Worm (Caenorhabditis elegans) whole organism, L1 larva: Measurements from ENCODE around the gene Y44F5A.1.

Experiments
- F16B12.6 ChIP-seq: fragments of 150-350 bp; optimal IDR thresholded peaks from 2 replicates; lab custom pipeline; 2014; ENCODE audit warnings: missing biosample characterization, missing genetic modification characterization
- alr-1 ChIP-seq: fragments of 200-800 bp; sonication (Bioruptor generic); optimal IDR thresholded peaks from 2 replicates; lab custom pipeline; 2018; ENCODE audit warnings: borderline replicate concordance, mild to moderate bottlenecking, missing genetic modification characterization, missing compliant biosample characterization
- ama-1 ChIP-seq: fragments of 150-350 bp; optimal IDR thresholded peaks from 2 replicates; lab custom pipeline; 2014
- blmp-1 ChIP-seq: fragments of 150-350 bp; optimal IDR thresholded peaks from 2 replicates; lab custom pipeline; 2014; ENCODE audit warnings: missing biosample characterization, missing genetic modification characterization
- ceh-63 ChIP-seq: fragments of 200-800 bp; sonication (Bioruptor generic); optimal IDR thresholded peaks from 2 replicates; lab custom pipeline; 2018; ENCODE audit warnings: mild to moderate bottlenecking, missing genetic modification characterization, missing compliant biosample characterization
- ceh-8 ChIP-seq: fragments of 200-800 bp; sonication (Bioruptor generic); optimal IDR thresholded peaks from 2 replicates; lab custom pipeline; 2018; ENCODE audit warnings: mild to moderate bottlenecking, missing genetic modification characterization, moderate library complexity, missing compliant biosample characterization
- ceh-82 ChIP-seq, 3 experiments: fragments of 150-350 bp in 1 of 3; sonication (generic microtip) in 2 of 3; optimal IDR thresholded peaks; 2 replicates each; lab custom pipeline; 2014 to 2017; ENCODE audit warnings: missing biosample characterization in 3 of 3, missing genetic modification characterization in 3 of 3
- ceh-88 ChIP-seq: fragments of 200-800 bp; sonication (Bioruptor generic); IDR thresholded peaks from 2 replicates; pipeline ENCODE4 v1.3.6; 2022; ENCODE audit warnings: missing genetic modification characterization, missing compliant biosample characterization
- dpl-1 ChIP-seq, 3 experiments: fragments of 150-350 bp in 2 of 3; sonication (generic microtip) in 1 of 3; optimal IDR thresholded peaks; 2 replicates each; lab custom pipeline; 2014 to 2017; ENCODE audit warnings: missing biosample characterization in 3 of 3, missing genetic modification characterization in 3 of 3, missing genetic modification reagents in 3 of 3
- dsc-1 ChIP-seq: sonication (generic microtip); optimal IDR thresholded peaks from 2 replicates; lab custom pipeline; 2016; ENCODE audit warnings: mild to moderate bottlenecking, missing genetic modification characterization, missing compliant biosample characterization
- efl-1 ChIP-seq, 4 experiments: fragments of 150-350 bp; optimal IDR thresholded peaks in 3 of 4; peaks in 1 of 4; 1 replicate in 1 of 4; 2 replicates in 3 of 4; lab custom pipeline; 2014; ENCODE audit warnings: missing biosample characterization in 2 of 4, missing genetic modification characterization in 2 of 4, missing genetic modification reagents in 2 of 4
- efl-3 ChIP-seq: fragments of 200-800 bp; sonication (Bioruptor generic); optimal IDR thresholded peaks from 2 replicates; lab custom pipeline; 2018; ENCODE audit warnings: mild to moderate bottlenecking, missing genetic modification characterization, missing compliant biosample characterization
- elt-2 ChIP-seq: sonication (generic microtip); optimal IDR thresholded peaks from 2 replicates; lab custom pipeline; 2016; ENCODE audit warnings: missing genetic modification characterization, mild to moderate bottlenecking, inconsistent platforms, missing compliant biosample characterization, missing genetic modification reagents
- ets-5 ChIP-seq: fragments of 200-800 bp; sonication (Bioruptor generic); IDR thresholded peaks from 2 replicates; pipeline ENCODE4 v1.3.6; 2022; ENCODE audit warnings: missing genetic modification characterization, missing compliant biosample characterization
- fkh-10 ChIP-seq: sonication (generic microtip); optimal IDR thresholded peaks from 2 replicates; lab custom pipeline; 2017; ENCODE audit warnings: missing biosample characterization, missing genetic modification reagents, missing genetic modification characterization
- hpl-2 ChIP-seq: fragments of 150-350 bp; optimal IDR thresholded peaks from 2 replicates; lab custom pipeline; 2014; ENCODE audit warnings: missing biosample characterization, missing genetic modification reagents, missing genetic modification characterization
- isw-1 ChIP-seq: fragments of 200-800 bp; sonication (Bioruptor generic); IDR thresholded peaks from 2 replicates; pipeline ENCODE4 v1.3.6; 2022; ENCODE audit warnings: missing genetic modification characterization, missing compliant biosample characterization
- jun-1 ChIP-seq: fragments of 150-350 bp; optimal IDR thresholded peaks from 2 replicates; lab custom pipeline; 2014; ENCODE audit warnings: missing biosample characterization, missing genetic modification reagents, missing genetic modification characterization
- lin-14 ChIP-seq: fragments of 200-800 bp; sonication (Bioruptor generic); optimal IDR thresholded peaks from 2 replicates; lab custom pipeline; 2018; ENCODE audit warnings: mild to moderate bottlenecking, missing genetic modification characterization, moderate library complexity, missing compliant biosample characterization
- lin-39 ChIP-seq: fragments of 150-350 bp; optimal IDR thresholded peaks from 2 replicates; lab custom pipeline; 2014; ENCODE audit warnings: missing biosample characterization, missing genetic modification reagents, missing genetic modification characterization
- mdl-1 ChIP-seq, 2 experiments: fragments of 150-350 bp; optimal IDR thresholded peaks; 2 replicates each; lab custom pipeline; 2014 to 2017; ENCODE audit warnings: missing biosample characterization in 2 of 2, missing genetic modification characterization in 2 of 2, inconsistent platforms in 1 of 2
- mef-2 ChIP-seq: fragments of 150-350 bp; optimal IDR thresholded peaks from 2 replicates; lab custom pipeline; 2014; ENCODE audit warnings: missing biosample characterization, missing genetic modification characterization
- mep-1 ChIP-seq: fragments of 150-350 bp; optimal IDR thresholded peaks from 2 replicates; lab custom pipeline; 2014; ENCODE audit warnings: missing biosample characterization, missing genetic modification characterization
- nhr-11 ChIP-seq: fragments of 150-350 bp; optimal IDR thresholded peaks from 2 replicates; lab custom pipeline; 2014; ENCODE audit warnings: missing biosample characterization, missing genetic modification characterization
- nhr-19 ChIP-seq: fragments of 200-800 bp; sonication (Bioruptor generic); conservative IDR thresholded peaks from 2 replicates; pipeline ENCODE4 v1.3.6; 2022; ENCODE audit warnings: missing genetic modification characterization, missing compliant biosample characterization
- nhr-20 ChIP-seq: sonication (generic microtip); optimal IDR thresholded peaks from 2 replicates; lab custom pipeline; 2016; ENCODE audit warnings: mild to moderate bottlenecking, missing genetic modification characterization, missing compliant biosample characterization
- nhr-237 ChIP-seq: fragments of 150-350 bp; optimal IDR thresholded peaks from 2 replicates; lab custom pipeline; 2014; ENCODE audit warnings: missing biosample characterization, missing genetic modification characterization
- nhr-28 ChIP-seq: fragments of 150-350 bp; optimal IDR thresholded peaks from 2 replicates; lab custom pipeline; 2014; ENCODE audit warnings: missing biosample characterization, missing genetic modification characterization
- nhr-47 ChIP-seq: sonication (generic microtip); optimal IDR thresholded peaks from 2 replicates; lab custom pipeline; 2016; ENCODE audit warnings: mild to moderate bottlenecking, missing genetic modification characterization, moderate library complexity, missing compliant biosample characterization
- nhr-71 ChIP-seq: sonication (generic microtip); optimal IDR thresholded peaks from 2 replicates; lab custom pipeline; 2016; ENCODE audit warnings: mild to moderate bottlenecking, missing genetic modification characterization, moderate library complexity, missing compliant biosample characterization
- nhr-76 ChIP-seq: sonication (generic microtip); optimal IDR thresholded peaks from 2 replicates; lab custom pipeline; 2017; ENCODE audit warnings: missing biosample characterization, missing genetic modification characterization
- nhr-77 ChIP-seq: fragments of 150-350 bp; optimal IDR thresholded peaks from 2 replicates; lab custom pipeline; 2014; ENCODE audit warnings: missing biosample characterization, missing genetic modification characterization
- nhr-84 ChIP-seq: sonication (generic microtip); optimal IDR thresholded peaks from 2 replicates; lab custom pipeline; 2017; ENCODE audit warnings: missing biosample characterization, missing genetic modification characterization
- nhr-90 ChIP-seq: sonication (generic microtip); optimal IDR thresholded peaks from 2 replicates; lab custom pipeline; 2016; ENCODE audit warnings: mild to moderate bottlenecking, missing genetic modification characterization, missing compliant biosample characterization; ENCODE audit not compliant: poor library complexity
- pag-3 ChIP-seq: sonication (generic microtip); optimal IDR thresholded peaks from 2 replicates; lab custom pipeline; 2017; ENCODE audit warnings: missing genetic modification characterization, mild to moderate bottlenecking, missing compliant biosample characterization, antibody characterized with exemption, borderline replicate concordance; ENCODE audit not compliant: insufficient read depth
- pqm-1 ChIP-seq: sonication (generic microtip); optimal IDR thresholded peaks from 3 replicates; lab custom pipeline; 2017; ENCODE audit warnings: missing biosample characterization, missing genetic modification characterization
- skn-1 ChIP-seq: fragments of 150-350 bp; optimal IDR thresholded peaks from 2 replicates; lab custom pipeline; 2014; ENCODE audit warnings: missing biosample characterization, missing genetic modification characterization
- snu-23 ChIP-seq: sonication (generic microtip); optimal IDR thresholded peaks from 2 replicates; lab custom pipeline; 2016; ENCODE audit warnings: missing genetic modification characterization, missing compliant biosample characterization
- sptf-1 ChIP-seq: fragments of 150-350 bp; optimal IDR thresholded peaks from 2 replicates; lab custom pipeline; 2014; ENCODE audit warnings: missing biosample characterization, missing genetic modification characterization
- sup-37 ChIP-seq: fragments of 200-800 bp; sonication (Bioruptor generic); optimal IDR thresholded peaks from 2 replicates; lab custom pipeline; 2018; ENCODE audit warnings: mild to moderate bottlenecking, missing genetic modification characterization, missing compliant biosample characterization
- swsn-7 ChIP-seq: sonication (generic microtip); optimal IDR thresholded peaks from 2 replicates; lab custom pipeline; 2016; ENCODE audit warnings: missing genetic modification characterization, missing compliant biosample characterization
- unc-130 ChIP-seq: fragments of 150-350 bp; optimal IDR thresholded peaks from 2 replicates; lab custom pipeline; 2017; ENCODE audit warnings: missing biosample characterization, missing genetic modification characterization, inconsistent platforms
- zag-1 ChIP-seq: fragments of 150-350 bp; optimal IDR thresholded peaks from 2 replicates; lab custom pipeline; 2014; ENCODE audit warnings: missing biosample characterization, missing genetic modification characterization
- zip-4 ChIP-seq: fragments of 200-800 bp; sonication (Bioruptor generic); optimal IDR thresholded peaks from 2 replicates; lab custom pipeline; 2018; ENCODE audit warnings: mild to moderate bottlenecking, missing genetic modification characterization, moderate library complexity, missing compliant biosample characterization

The Y44F5A.1 gene

DNA sequence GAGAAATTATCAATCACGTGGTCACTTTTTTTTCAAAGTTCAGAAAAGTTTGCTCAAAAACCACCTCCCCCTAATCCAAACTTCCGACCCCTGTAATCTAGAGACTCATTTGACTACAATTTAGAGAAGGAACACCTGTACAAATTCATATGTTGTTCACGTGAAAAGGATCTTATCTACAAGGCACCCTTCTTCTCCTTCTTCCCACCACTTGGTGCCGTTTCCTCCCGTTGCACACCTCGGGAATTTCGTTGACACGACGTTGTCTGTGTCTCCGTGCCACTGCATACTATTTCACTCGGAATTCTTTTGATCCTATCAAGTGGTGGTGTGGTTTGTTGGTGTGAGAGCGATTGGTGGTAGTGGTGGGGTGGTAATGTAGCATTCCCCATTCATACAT, 27.1 kb upstream of the Y44F5A.1 start:
- TF ChIP-seq lin-14 (GFP tag; lab: Kevin White, UChicago) (peak; percentile 12), nhr-11 (tag; lab: Kevin White, UChicago) (no peak), efl-1 (optimal IDR thresholded peaks at IDR 0.05; lab: Kevin White, UChicago) (no peak), efl-1 (GFP tag; optimal IDR thresholded peaks at IDR 0.05 in 1 of 2; lab: Kevin White, UChicago) (peak in 1 of 2 experiments; percentile 49), nhr-77 (tag; lab: Kevin White, UChicago) (no peak), nhr-20 (tag; lab: Kevin White, UChicago) (no peak), efl-3 (GFP tag; lab: Kevin White, UChicago) (no peak), sup-37 (GFP tag; lab: Kevin White, UChicago) (no peak), nhr-76 (no peak)
- TF ChIP-seq, all 84 proteins: peak for 2

DNA sequence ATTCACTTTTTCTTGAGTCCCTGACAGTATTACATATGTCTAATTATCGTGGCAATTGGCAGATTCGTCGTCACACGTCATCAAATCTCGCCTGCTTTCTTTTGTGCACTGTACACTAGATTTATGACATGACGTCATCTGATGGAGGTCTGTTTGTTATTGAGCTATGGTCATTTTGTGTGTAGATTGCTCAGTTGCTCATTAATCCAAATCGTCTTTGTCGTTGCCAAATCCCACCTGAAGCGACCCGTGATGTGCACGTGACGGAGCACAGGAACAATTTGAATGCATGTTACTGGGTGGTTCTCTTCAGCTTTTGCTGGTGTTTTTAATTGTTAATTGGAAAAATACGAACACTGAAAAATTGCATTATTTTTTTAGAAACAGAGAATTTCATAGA, 25.4 kb upstream of the Y44F5A.1 start:
- TF ChIP-seq alr-1 (tag; lab: Kevin White, UChicago) (no peak), snu-23 (GFP tag; lab: Kevin White, UChicago) (no peak), mef-2 (tag; lab: Kevin White, UChicago) (no peak), ceh-82 (tag; optimal IDR thresholded peaks at IDR 0.05; lab: Kevin White, UChicago) (no peak), jun-1 (tag; lab: Kevin White, UChicago) (no peak), zag-1 (tag; lab: Kevin White, UChicago) (no peak), ceh-8 (no peak), nhr-19 (GFP tag; lab: Robert Waterston, UW) (no peak), swsn-7 (tag; lab: Kevin White, UChicago) (no peak), ceh-63 (GFP tag; lab: Kevin White, UChicago) (no peak)

DNA sequence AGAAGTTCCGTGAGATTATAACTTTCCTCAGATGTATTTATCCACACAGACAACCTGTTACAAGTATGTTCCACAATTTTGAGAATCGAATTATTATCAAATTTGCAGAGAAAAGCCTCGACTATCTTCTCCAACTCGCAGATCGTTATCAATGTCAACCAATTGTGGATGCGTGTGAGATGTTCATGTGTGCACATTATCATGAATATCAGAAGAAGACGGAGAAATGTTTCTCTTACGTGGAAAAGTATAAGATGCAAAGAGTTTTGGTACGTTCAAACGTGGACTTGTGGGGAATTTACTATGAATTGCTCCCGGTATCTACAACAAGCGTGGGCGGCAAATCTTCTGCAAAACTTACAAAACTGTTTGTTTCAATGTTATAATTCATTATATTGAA, 23.6 kb upstream of the Y44F5A.1 start:
- TF ChIP-seq ama-1 (no peak), elt-2 (tag; lab: Kevin White, UChicago) (no peak), nhr-28 (tag; lab: Kevin White, UChicago) (no peak), nhr-90 (tag; lab: Kevin White, UChicago) (no peak), isw-1 (GFP tag; lab: Robert Waterston, UW) (no peak), pqm-1 (no peak), dsc-1 (tag; lab: Kevin White, UChicago) (no peak), fkh-10 (GFP tag; lab: Kevin White, UChicago) (no peak), efl-1 (optimal IDR thresholded peaks at IDR 0.05; lab: Kevin White, UChicago) (no peak), efl-1 (GFP tag; optimal IDR thresholded peaks at IDR 0.05 in 1 of 2; lab: Kevin White, UChicago) (no peak), F16B12.6 (tag; lab: Kevin White, UChicago) (no peak), sptf-1 (tag; lab: Kevin White, UChicago) (no peak), mep-1 (tag; lab: Kevin White, UChicago) (no peak), unc-130 (tag; lab: Kevin White, UChicago) (no peak), lin-39 (no peak), nhr-71 (no peak), ets-5 (GFP tag; lab: Robert Waterston, UW) (no peak), skn-1 (tag; lab: Kevin White, UChicago) (no peak)
- TF ChIP-seq, all 84 proteins: peak for 0

DNA sequence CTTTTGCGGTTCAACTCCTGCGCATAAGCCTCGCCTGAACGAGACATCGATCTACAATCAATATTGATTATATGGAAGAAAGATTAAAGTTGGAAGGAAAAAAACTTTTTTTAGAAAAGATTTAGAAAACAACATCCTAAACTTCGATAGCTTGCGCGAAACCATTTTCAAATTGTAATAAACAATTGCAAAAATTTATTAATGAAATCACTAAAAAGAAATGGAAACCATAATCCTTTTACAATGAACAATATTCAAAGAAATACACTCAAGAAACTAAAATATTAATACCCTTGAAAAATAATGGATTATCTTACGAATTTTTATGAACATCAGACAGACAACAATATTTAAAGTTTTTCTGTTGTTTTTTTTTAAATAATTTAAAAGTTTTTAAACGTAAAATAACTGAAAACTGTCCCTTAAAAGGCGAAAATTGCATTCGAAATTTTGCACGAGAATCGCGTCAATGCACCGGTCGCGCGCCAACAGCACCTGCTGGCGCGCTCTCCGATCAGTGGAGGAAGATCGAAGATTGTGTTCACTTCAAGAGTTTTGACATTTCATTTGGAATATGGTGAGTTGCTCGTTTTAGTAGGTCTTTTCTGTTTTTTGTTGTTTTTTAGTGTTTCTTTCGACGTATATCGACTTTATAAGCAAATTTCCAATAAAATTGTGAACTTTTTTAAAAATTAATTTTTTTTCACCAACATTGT, 21.9 kb upstream of the Y44F5A.1 start, which contains the start of the genes sftb-1 and R10E4.1:
sftb-1 (minus strand) TSS at position 51 of the 716 bp plus-strand sequence.
R10E4.1 (plus strand) TSS at position 524 of the 716 bp plus-strand sequence.
- no peak for TF ChIP-seq zip-4 (GFP tag; lab: Kevin White, UChicago)
- peak; percentile 86 for TF ChIP-seq nhr-47 (tag; lab: Kevin White, UChicago)
- no peak for TF ChIP-seq nhr-76
- TF ChIP-seq alr-1 (tag; lab: Kevin White, UChicago): no peak
- TF ChIP-seq nhr-84 (tag; lab: Kevin White, UChicago): no peak
- TF ChIP-seq mdl-1 (tag; optimal IDR thresholded peaks at IDR 0.05; lab: Kevin White, UChicago): peak in 1 of 2 experiments; percentile 64
- TF ChIP-seq nhr-90 (tag; lab: Kevin White, UChicago): peak; percentile 77
- no peak for TF ChIP-seq nhr-237 (tag; lab: Kevin White, UChicago)
- peak; percentile 69 to 80 for TF ChIP-seq efl-1 (optimal IDR thresholded peaks at IDR 0.05; lab: Kevin White, UChicago)
- peak; percentile 75 to 97 for TF ChIP-seq efl-1 (GFP tag; optimal IDR thresholded peaks at IDR 0.05 in 1 of 2; lab: Kevin White, UChicago)
- TF ChIP-seq dpl-1 (GFP tag; optimal IDR thresholded peaks at IDR 0.05; lab: Kevin White, UChicago): peak; percentile 66 to 83 (median 81)
- TF ChIP-seq nhr-19 (GFP tag; lab: Robert Waterston, UW): peak; percentile 81
- TF ChIP-seq blmp-1 (tag; lab: Kevin White, UChicago): peak; percentile 6
- TF ChIP-seq elt-2 (tag; lab: Kevin White, UChicago): peak; percentile 13
- peak; percentile 22 for TF ChIP-seq hpl-2 (GFP tag; lab: Kevin White, UChicago)
- TF ChIP-seq lin-14 (GFP tag; lab: Kevin White, UChicago): peak; percentile 78
- 0 out of 2 replicates have a peak, but pooled peaks have one; percentile 15 for TF ChIP-seq ceh-88
- TF ChIP-seq jun-1 (tag; lab: Kevin White, UChicago): peak; percentile 40
- TF ChIP-seq pqm-1: no peak
- TF ChIP-seq pag-3: no peak
